Worm (Caenorhabditis elegans) whole organism, L2 larva: ENCODE results near the gene C31B8.16.

Source experiments
- C34F6.9 ChIP-seq: fragments of 150-350 bp; optimal IDR thresholded peaks from 2 replicates; lab custom pipeline; 2014; ENCODE audit warnings: missing biosample characterization, missing genetic modification characterization
- F13H6.1 ChIP-seq: sonication (generic microtip); optimal IDR thresholded peaks from 2 replicates; lab custom pipeline; 2016; ENCODE audit warnings: missing genetic modification characterization, missing compliant biosample characterization
- R02D3.7 ChIP-seq: fragments of 150-350 bp; optimal IDR thresholded peaks from 2 replicates; lab custom pipeline; 2014; ENCODE audit warnings: missing biosample characterization, missing genetic modification characterization
- Y55F3AM.14 ChIP-seq: fragments of 200-800 bp; sonication (Bioruptor generic); optimal IDR thresholded peaks from 2 replicates; lab custom pipeline; 2018; ENCODE audit warnings: mild to moderate bottlenecking, missing genetic modification characterization, missing compliant biosample characterization
- ZK546.5 ChIP-seq: sonication (generic microtip); optimal IDR thresholded peaks from 2 replicates; lab custom pipeline; 2017; ENCODE audit warnings: missing biosample characterization, missing genetic modification characterization
- alr-1 ChIP-seq: fragments of 150-350 bp; optimal IDR thresholded peaks from 2 replicates; lab custom pipeline; 2014; ENCODE audit warnings: missing biosample characterization, missing genetic modification characterization
- aly-2 ChIP-seq: fragments of 150-350 bp; optimal IDR thresholded peaks from 2 replicates; lab custom pipeline; 2014; ENCODE audit warnings: missing biosample characterization, missing genetic modification characterization
- ama-1 ChIP-seq: fragments of 150-350 bp; optimal IDR thresholded peaks from 2 replicates; lab custom pipeline; 2018; ENCODE audit warnings: inconsistent platforms
- blmp-1 ChIP-seq: sonication (generic microtip); optimal IDR thresholded peaks from 2 replicates; lab custom pipeline; 2017; ENCODE audit warnings: missing genetic modification characterization, mild to moderate bottlenecking, missing compliant biosample characterization, antibody characterized with exemption, moderate library complexity; ENCODE audit not compliant: insufficient read depth
- ceh-16 ChIP-seq: fragments of 150-350 bp; optimal IDR thresholded peaks from 2 replicates; lab custom pipeline; 2014; ENCODE audit warnings: missing biosample characterization, missing genetic modification characterization
- crh-2 ChIP-seq: sonication (generic microtip); optimal IDR thresholded peaks from 2 replicates; lab custom pipeline; 2017; ENCODE audit warnings: missing biosample characterization, missing genetic modification characterization
- dmd-4 ChIP-seq: sonication (generic microtip); optimal IDR thresholded peaks from 2 replicates; lab custom pipeline; 2017; ENCODE audit warnings: missing biosample characterization, missing genetic modification characterization
- egl-27 ChIP-seq: sonication (generic microtip); optimal IDR thresholded peaks from 3 replicates; lab custom pipeline; 2017; ENCODE audit warnings: missing biosample characterization, missing genetic modification reagents, missing genetic modification characterization
- elt-1 ChIP-seq: fragments of 150-350 bp; optimal IDR thresholded peaks from 2 replicates; lab custom pipeline; 2014; ENCODE audit warnings: missing biosample characterization, missing genetic modification characterization
- elt-3 ChIP-seq: sonication (generic microtip); optimal IDR thresholded peaks from 2 replicates; lab custom pipeline; 2017; ENCODE audit warnings: missing biosample characterization, missing genetic modification characterization
- fos-1 ChIP-seq: fragments of 150-350 bp; optimal IDR thresholded peaks from 2 replicates; lab custom pipeline; 2014; ENCODE audit warnings: missing biosample characterization, missing genetic modification characterization
- gmeb-1 ChIP-seq: fragments of 150-350 bp; optimal IDR thresholded peaks from 2 replicates; lab custom pipeline; 2014; ENCODE audit warnings: missing biosample characterization, missing genetic modification characterization
- lin-39 ChIP-seq: fragments of 150-350 bp; optimal IDR thresholded peaks from 2 replicates; lab custom pipeline; 2014; ENCODE audit warnings: missing biosample characterization, missing genetic modification reagents, missing genetic modification characterization
- lsy-2 ChIP-seq, 2 experiments: fragments of 150-350 bp in 1 of 2; sonication (generic microtip) in 1 of 2; optimal IDR thresholded peaks; 2 replicates each; lab custom pipeline; 2014 to 2017; ENCODE audit warnings: missing biosample characterization in 2 of 2, missing genetic modification characterization in 2 of 2
- mbf-1 ChIP-seq: sonication (generic microtip); optimal IDR thresholded peaks from 2 replicates; lab custom pipeline; 2017; ENCODE audit warnings: missing biosample characterization, missing genetic modification characterization
- nhr-10 ChIP-seq: sonication (generic microtip); optimal IDR thresholded peaks from 2 replicates; lab custom pipeline; 2017; ENCODE audit warnings: missing biosample characterization, missing genetic modification characterization
- nhr-11 ChIP-seq: fragments of 150-350 bp; optimal IDR thresholded peaks from 2 replicates; lab custom pipeline; 2014; ENCODE audit warnings: missing biosample characterization, missing genetic modification characterization
- nhr-129 ChIP-seq: fragments of 150-350 bp; optimal IDR thresholded peaks from 2 replicates; lab custom pipeline; 2014; ENCODE audit warnings: missing biosample characterization, missing genetic modification characterization
- nhr-23 ChIP-seq: fragments of 150-350 bp; optimal IDR thresholded peaks from 2 replicates; lab custom pipeline; 2014; ENCODE audit warnings: missing biosample characterization, missing genetic modification reagents, missing genetic modification characterization
- nhr-237 ChIP-seq: fragments of 150-350 bp; optimal IDR thresholded peaks from 2 replicates; lab custom pipeline; 2014; ENCODE audit warnings: missing biosample characterization, missing genetic modification characterization
- nhr-6 ChIP-seq: fragments of 150-350 bp; optimal IDR thresholded peaks from 2 replicates; lab custom pipeline; 2014; ENCODE audit warnings: missing biosample characterization, missing genetic modification characterization
- sem-4 ChIP-seq: fragments of 150-350 bp; optimal IDR thresholded peaks from 2 replicates; lab custom pipeline; 2014; ENCODE audit warnings: missing biosample characterization, missing genetic modification reagents, missing genetic modification characterization
- skn-1 ChIP-seq: sonication (generic microtip); optimal IDR thresholded peaks from 2 replicates; lab custom pipeline; 2017; ENCODE audit warnings: missing biosample characterization, missing genetic modification characterization
- sma-3 ChIP-seq: sonication (generic microtip); optimal IDR thresholded peaks from 2 replicates; lab custom pipeline; 2016; ENCODE audit warnings: missing genetic modification reagents, missing genetic modification characterization, missing compliant biosample characterization
- sma-9 ChIP-seq, 2 experiments: fragments of 150-350 bp in 1 of 2; sonication (generic microtip) in 1 of 2; optimal IDR thresholded peaks; 2 replicates each; lab custom pipeline; 2014 to 2016; ENCODE audit warnings: missing genetic modification characterization in 2 of 2, mild to moderate bottlenecking in 1 of 2, missing biosample characterization in 1 of 2, missing compliant biosample characterization in 1 of 2, missing genetic modification reagents in 1 of 2, moderate library complexity in 1 of 2
- unc-39 ChIP-seq: fragments of 150-350 bp; optimal IDR thresholded peaks from 2 replicates; lab custom pipeline; 2014; ENCODE audit warnings: missing biosample characterization, missing genetic modification characterization
- unc-55 ChIP-seq: fragments of 150-350 bp; sonication (generic microtip); optimal IDR thresholded peaks from 3 replicates; lab custom pipeline; 2014; ENCODE audit warnings: missing biosample characterization, missing genetic modification reagents, missing genetic modification characterization
- unc-62 ChIP-seq: fragments of 150-350 bp; optimal IDR thresholded peaks from 2 replicates; lab custom pipeline; 2014; ENCODE audit warnings: missing biosample characterization, missing genetic modification reagents, missing genetic modification characterization
- zag-1 ChIP-seq: fragments of 150-350 bp; optimal IDR thresholded peaks from 2 replicates; lab custom pipeline; 2014; ENCODE audit warnings: missing biosample characterization, missing genetic modification characterization
- ztf-11 ChIP-seq: sonication (generic microtip); optimal IDR thresholded peaks from 2 replicates; lab custom pipeline; 2017; ENCODE audit warnings: missing biosample characterization, missing genetic modification characterization

Gene C31B8.16

ce11 chrV:2899867-2900266 lies 30.0 kb upstream of the C31B8.16 start, which contains the start of gene str-46:
Gene str-46 (minus strand): TSS chrV:2899967.
- TF ChIP-seq nhr-237 (no peak), unc-39 (no peak)

ce11 chrV:2903227-2903626 lies 26.6 kb upstream of the C31B8.16 start, which contains the start of gene C31B8.7:
Gene C31B8.7 (minus strand): TSS chrV:2903327.
- TF ChIP-seq elt-1 (tag; lab: Kevin White, UChicago) (no peak), fos-1 (no peak), nhr-10 (tag; lab: Kevin White, UChicago) (no peak), nhr-11 (no peak), sma-9 (GFP tag; optimal IDR thresholded peaks at IDR 0.05; lab: Kevin White, UChicago) (no peak), sma-9 (tag; optimal IDR thresholded peaks at IDR 0.05; lab: Kevin White, UChicago) (no peak), nhr-23 (tag; lab: Kevin White, UChicago) (no peak), unc-55 (GFP tag; lab: Kevin White, UChicago) (no peak), blmp-1 (tag; lab: Kevin White, UChicago) (no peak), R02D3.7 (tag; lab: Kevin White, UChicago) (no peak), ztf-11 (tag; lab: Kevin White, UChicago) (no peak), mbf-1 (tag; lab: Kevin White, UChicago) (no peak), gmeb-1 (tag; lab: Kevin White, UChicago) (no peak), C34F6.9 (no peak), sem-4 (no peak), nhr-129 (tag; lab: Kevin White, UChicago) (no peak), egl-27 (no peak), aly-2 (no peak), unc-62 (GFP tag; lab: Kevin White, UChicago) (no peak)

- TF ChIP-seq dmd-4 (tag; lab: Kevin White, UChicago): no peak
- TF ChIP-seq nhr-129 (tag; lab: Kevin White, UChicago): no peak
- no peak for TF ChIP-seq nhr-11
- no peak for TF ChIP-seq crh-2 (tag; lab: Kevin White, UChicago)
- no peak for TF ChIP-seq elt-3 (tag; lab: Kevin White, UChicago)
- TF ChIP-seq ama-1 (lab: Kevin White, UChicago): no peak
- no peak for TF ChIP-seq sem-4
- no peak for TF ChIP-seq lsy-2 (tag; optimal IDR thresholded peaks at IDR 0.05; lab: Kevin White, UChicago)
- no peak for TF ChIP-seq sma-3 (GFP tag; lab: Kevin White, UChicago)
- TF ChIP-seq blmp-1 (tag; lab: Kevin White, UChicago): no peak
- no peak for TF ChIP-seq ceh-16 (tag; lab: Kevin White, UChicago)
- no peak for TF ChIP-seq gmeb-1 (tag; lab: Kevin White, UChicago)
- no peak for TF ChIP-seq nhr-237
- TF ChIP-seq Y55F3AM.14 (GFP tag; lab: Kevin White, UChicago): no peak
Observed at ce11 chrV:2909525-2909924, 20.3 kb upstream of the C31B8.16 start, which contains the start of gene zmp-3. Gene zmp-3 (minus strand): TSS chrV:2909625.

ce11 chrV:2912901-2913300 lies 17.0 kb upstream of the C31B8.16 start, which contains the start of gene C31B8.9:
Gene C31B8.9 (minus strand): TSS chrV:2913001.
- no peak for TF ChIP-seq alr-1
- TF ChIP-seq elt-1 (tag; lab: Kevin White, UChicago): no peak
- no peak for TF ChIP-seq blmp-1 (tag; lab: Kevin White, UChicago)
- TF ChIP-seq R02D3.7 (tag; lab: Kevin White, UChicago): no peak
- TF ChIP-seq nhr-6 (tag; lab: Kevin White, UChicago): no peak
- no peak for TF ChIP-seq ztf-11 (tag; lab: Kevin White, UChicago)
- no peak for TF ChIP-seq ama-1 (lab: Kevin White, UChicago)
- no peak for TF ChIP-seq zag-1 (tag; lab: Kevin White, UChicago)
- no peak for TF ChIP-seq C34F6.9
- no peak for TF ChIP-seq unc-39
- no peak for TF ChIP-seq lsy-2 (tag; optimal IDR thresholded peaks at IDR 0.05; lab: Kevin White, UChicago)

- TF ChIP-seq ceh-16 (tag; lab: Kevin White, UChicago) (no peak), ZK546.5 (tag; lab: Kevin White, UChicago) (no peak), nhr-10 (tag; lab: Kevin White, UChicago) (no peak), skn-1 (tag; lab: Kevin White, UChicago) (no peak), nhr-11 (no peak), sma-3 (GFP tag; lab: Kevin White, UChicago) (no peak), lin-39 (tag; lab: Kevin White, UChicago) (no peak), nhr-237 (no peak), F13H6.1 (tag; lab: Kevin White, UChicago) (no peak), nhr-23 (tag; lab: Kevin White, UChicago) (no peak)
Observed at ce11 chrV:2913948-2914347, 15.9 kb upstream of the C31B8.16 start, which contains the start of gene srh-146. Gene srh-146 (plus strand): TSS chrV:2914248.
